Worm (Caenorhabditis elegans): ENCODE measurements around the gene glb-6.

glb-6 gene

ce11 chrV:5591887-5592286 is 21.6 kb upstream of the glb-6 start:
- TF ChIP-seq peb-1 (tag; optimal IDR thresholded peaks at IDR 0.05) (no peak), nhr-237 (tag; optimal IDR thresholded peaks at IDR 0.05) (no peak), sma-3 (GFP tag; optimal IDR thresholded peaks at IDR 0.05) (no peak), F13H6.1 (tag; optimal IDR thresholded peaks at IDR 0.05) (no peak), nhr-10 (tag; optimal IDR thresholded peaks at IDR 0.05) (no peak), gmeb-1 (tag; optimal IDR thresholded peaks at IDR 0.05) (no peak), mbf-1 (tag; optimal IDR thresholded peaks at IDR 0.05) (no peak), aly-2 (tag; optimal IDR thresholded peaks at IDR 0.05) (no peak), lsy-2 (tag; optimal IDR thresholded peaks at IDR 0.05) (no peak), blmp-1 (tag; optimal IDR thresholded peaks at IDR 0.05; ENCODE audit: insufficient read depth) (no peak), crh-2 (tag; optimal IDR thresholded peaks at IDR 0.05) (no peak), ztf-4 (tag; optimal IDR thresholded peaks at IDR 0.05) (no peak), sem-4 (tag; optimal IDR thresholded peaks at IDR 0.05) (no peak), lin-11 (tag; optimal IDR thresholded peaks at IDR 0.05) (no peak), zag-1 (tag; optimal IDR thresholded peaks at IDR 0.05) (no peak), mab-5 (tag; optimal IDR thresholded peaks at IDR 0.05) (no peak), elt-1 (tag; optimal IDR thresholded peaks at IDR 0.05) (no peak), alr-1 (tag; optimal IDR thresholded peaks at IDR 0.05) (no peak), nhr-11 (tag; optimal IDR thresholded peaks at IDR 0.05) (no peak)

- TF ChIP-seq elt-1 (tag; optimal IDR thresholded peaks at IDR 0.05) (no peak), aly-2 (tag; optimal IDR thresholded peaks at IDR 0.05) (no peak), gmeb-1 (tag; optimal IDR thresholded peaks at IDR 0.05) (no peak), F13H6.1 (tag; optimal IDR thresholded peaks at IDR 0.05) (no peak), mbf-1 (tag; optimal IDR thresholded peaks at IDR 0.05) (no peak), blmp-1 (tag; optimal IDR thresholded peaks at IDR 0.05; ENCODE audit: insufficient read depth) (no peak), R02D3.7 (tag; optimal IDR thresholded peaks at IDR 0.05) (no peak), lin-39 (tag; optimal IDR thresholded peaks at IDR 0.05) (no peak), elt-3 (tag; optimal IDR thresholded peaks at IDR 0.05) (no peak), unc-62 (GFP tag; optimal IDR thresholded peaks at IDR 0.05) (no peak), ceh-82 (tag; optimal IDR thresholded peaks at IDR 0.05) (no peak), nhr-77 (tag; optimal IDR thresholded peaks at IDR 0.05) (no peak), nhr-6 (tag; optimal IDR thresholded peaks at IDR 0.05) (no peak), sem-4 (tag; optimal IDR thresholded peaks at IDR 0.05) (no peak), ama-1 (optimal IDR thresholded peaks at IDR 0.05) (no peak), mdl-1 (tag; optimal IDR thresholded peaks at IDR 0.05) (no peak), nhr-25 (tag; optimal IDR thresholded peaks at IDR 0.05) (no peak)
Observed at ce11 chrV:5587955-5588354, 17.6 kb upstream of the glb-6 start.

- peak; percentile 95 for TF ChIP-seq snpc-4 (tag; optimal IDR thresholded peaks at IDR 0.05)
- TF ChIP-seq lin-11 (tag; optimal IDR thresholded peaks at IDR 0.05): no peak
- peak; percentile 90 for TF ChIP-seq nhr-129 (tag; optimal IDR thresholded peaks at IDR 0.05)
- TF ChIP-seq egl-27 (tag; optimal IDR thresholded peaks at IDR 0.05): no peak
- TF ChIP-seq lsy-2 (tag; optimal IDR thresholded peaks at IDR 0.05): peak in 1 of 2 experiments; percentile 24
- TF ChIP-seq nhr-21 (tag; optimal IDR thresholded peaks at IDR 0.05): peak; percentile 6
Observed at ce11 chrV:5587042-5587441, 16.7 kb upstream of the glb-6 start.

DNA sequence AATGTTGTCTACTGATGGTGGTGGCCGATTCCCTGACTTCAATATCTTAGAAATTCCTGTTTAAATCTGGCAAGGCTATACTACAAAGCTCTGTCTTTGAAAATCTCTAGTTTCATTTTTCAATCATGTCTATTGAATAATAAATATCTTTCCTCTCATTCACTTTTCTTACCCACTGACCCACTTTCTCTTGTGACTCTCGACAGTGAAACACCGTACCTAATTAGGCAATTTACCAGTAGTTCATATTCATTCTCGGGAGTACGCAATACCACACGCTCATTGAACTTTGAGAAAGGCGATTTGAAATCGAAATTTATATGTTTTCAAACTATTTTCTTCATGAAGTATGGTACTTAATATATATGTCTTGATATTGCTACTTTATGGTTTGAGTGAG is 14.5 kb upstream of the glb-6 start, which contains the start of gene CD4.11:
CD4.11 (plus strand) TSS at position 301 of the 400 bp plus-strand sequence.
- no peak for TF ChIP-seq nhr-25 (tag; optimal IDR thresholded peaks at IDR 0.05)
- TF ChIP-seq mdl-1 (tag; optimal IDR thresholded peaks at IDR 0.05): no peak
- no peak for TF ChIP-seq unc-55 (GFP tag; optimal IDR thresholded peaks at IDR 0.05)
- no peak for TF ChIP-seq lsy-2 (tag; optimal IDR thresholded peaks at IDR 0.05)
- no peak for TF ChIP-seq ZK546.5 (tag; optimal IDR thresholded peaks at IDR 0.05)
- TF ChIP-seq egl-27 (tag; optimal IDR thresholded peaks at IDR 0.05): no peak
- TF ChIP-seq unc-62 (GFP tag; optimal IDR thresholded peaks at IDR 0.05): no peak
- no peak for TF ChIP-seq elt-3 (tag; optimal IDR thresholded peaks at IDR 0.05)
- TF ChIP-seq nhr-77 (tag; optimal IDR thresholded peaks at IDR 0.05): no peak
- TF ChIP-seq zag-1 (tag; optimal IDR thresholded peaks at IDR 0.05): no peak
- no peak for TF ChIP-seq sma-3 (GFP tag; optimal IDR thresholded peaks at IDR 0.05)
- no peak for TF ChIP-seq ceh-16 (tag; optimal IDR thresholded peaks at IDR 0.05)
- no peak for TF ChIP-seq lin-39 (tag; optimal IDR thresholded peaks at IDR 0.05)
- TF ChIP-seq C34F6.9 (tag; optimal IDR thresholded peaks at IDR 0.05): no peak
- TF ChIP-seq mab-5 (tag; optimal IDR thresholded peaks at IDR 0.05): no peak
- TF ChIP-seq crh-2 (tag; optimal IDR thresholded peaks at IDR 0.05): no peak
- TF ChIP-seq ama-1 (optimal IDR thresholded peaks at IDR 0.05): no peak
- no peak for TF ChIP-seq snpc-4 (tag; optimal IDR thresholded peaks at IDR 0.05)

Data from whole organism, L2 larva.